Worm (Caenorhabditis elegans) whole organism, L4 larva: Measurements from ENCODE around the gene F56D6.22.
A peak's percentile ranks its signal among the peaks of the same experiment; 100 is the strongest.

Experiments used
- F44E2.7 ChIP-seq: fragments of 200-800 bp; sonication (Bioruptor generic); IDR thresholded peaks from 2 replicates; pipeline ENCODE4 v2.1.2; 2022; ENCODE audit warnings: missing genetic modification characterization, missing compliant biosample characterization
- T26A8.4 ChIP-seq: fragments of 200-800 bp; sonication (Bioruptor generic); IDR thresholded peaks from 2 replicates; pipeline ENCODE4 v1.3.6; 2022; ENCODE audit warnings: missing genetic modification characterization, missing compliant biosample characterization
- Y48G9A.11 ChIP-seq: fragments of 200-800 bp; sonication (Bioruptor generic); IDR thresholded peaks from 2 replicates; pipeline ENCODE4 v1.3.6; 2022; ENCODE audit warnings: missing genetic modification reagents, missing genetic modification characterization, missing compliant biosample characterization
- ZK337.2 ChIP-seq: fragments of 200-800 bp; sonication (Bioruptor generic); IDR thresholded peaks from 2 replicates; pipeline ENCODE4 v1.3.6; 2022; ENCODE audit warnings: missing genetic modification reagents, missing genetic modification characterization, missing compliant biosample characterization
- ama-1 ChIP-seq: fragments of 150-350 bp; optimal IDR thresholded peaks from 2 replicates; lab custom pipeline; 2014; ENCODE audit warnings: inconsistent platforms, mixed read lengths
- arid-1 ChIP-seq: fragments of 200-800 bp; sonication (Bioruptor generic); conservative IDR thresholded peaks from 2 replicates; pipeline ENCODE4 v1.3.6; 2022; ENCODE audit warnings: missing genetic modification reagents, missing genetic modification characterization, missing compliant biosample characterization
- ceh-20 ChIP-seq: fragments of 200-800 bp; sonication (Bioruptor generic); IDR thresholded peaks from 2 replicates; pipeline ENCODE4 v1.3.6; 2022; ENCODE audit warnings: missing genetic modification reagents, missing genetic modification characterization, missing compliant biosample characterization
- ceh-82 ChIP-seq: sonication (generic microtip); optimal IDR thresholded peaks from 2 replicates; lab custom pipeline; 2017; ENCODE audit warnings: missing biosample characterization, missing genetic modification characterization
- daf-16 ChIP-seq, 3 experiments: sonication (generic microtip); optimal IDR thresholded peaks; 2 replicates each; lab custom pipeline; 2016 to 2017; ENCODE audit warnings: missing genetic modification characterization in 3 of 3, missing genetic modification reagents in 3 of 3, mild to moderate bottlenecking in 2 of 3, missing compliant biosample characterization in 2 of 3, missing biosample characterization in 1 of 3, moderate library complexity in 1 of 3
- dmd-6 ChIP-seq: fragments of 200-800 bp; sonication (Bioruptor generic); IDR thresholded peaks from 2 replicates; pipeline ENCODE4 v1.3.6; 2022; ENCODE audit warnings: missing genetic modification reagents, missing genetic modification characterization, missing compliant biosample characterization
- dmd-8 ChIP-seq: fragments of 200-800 bp; sonication (Bioruptor generic); IDR thresholded peaks from 2 replicates; pipeline ENCODE4 v1.3.6; 2022; ENCODE audit warnings: missing genetic modification characterization, missing compliant biosample characterization
- dmd-9 ChIP-seq: fragments of 200-800 bp; sonication (Bioruptor generic); IDR thresholded peaks from 2 replicates; pipeline ENCODE4 v1.3.6; 2022; ENCODE audit warnings: missing genetic modification reagents, missing genetic modification characterization, missing compliant biosample characterization
- dpl-1 ChIP-seq: fragments of 150-350 bp; optimal IDR thresholded peaks from 2 replicates; lab custom pipeline; 2014; ENCODE audit warnings: missing biosample characterization, missing genetic modification reagents, missing genetic modification characterization
- duxl-1 ChIP-seq: sonication (generic microtip); optimal IDR thresholded peaks from 2 replicates; lab custom pipeline; 2016; ENCODE audit warnings: mild to moderate bottlenecking, missing genetic modification characterization, moderate library complexity, missing compliant biosample characterization; ENCODE audit not compliant: poor library complexity
- fkh-10 ChIP-seq: fragments of 150-350 bp; optimal IDR thresholded peaks from 2 replicates; lab custom pipeline; 2014; ENCODE audit warnings: missing biosample characterization, missing genetic modification reagents, missing genetic modification characterization
- gei-8 ChIP-seq: fragments of 200-800 bp; sonication (Bioruptor generic); optimal IDR thresholded peaks from 2 replicates; lab custom pipeline; 2018; ENCODE audit warnings: mild to moderate bottlenecking, missing genetic modification characterization, missing compliant biosample characterization
- hmg-1.1 ChIP-seq: fragments of 200-800 bp; sonication (Bioruptor generic); IDR thresholded peaks from 2 replicates; pipeline ENCODE4 v1.3.6; 2022; ENCODE audit warnings: missing genetic modification reagents, missing genetic modification characterization, missing compliant biosample characterization
- jun-1 ChIP-seq: fragments of 150-350 bp; optimal IDR thresholded peaks from 2 replicates; lab custom pipeline; 2014; ENCODE audit warnings: missing biosample characterization, missing genetic modification reagents, missing genetic modification characterization
- lim-7 ChIP-seq: fragments of 200-800 bp; sonication (Bioruptor generic); IDR thresholded peaks from 2 replicates; pipeline ENCODE4 v1.3.6; 2022; ENCODE audit warnings: missing genetic modification characterization, missing compliant biosample characterization
- lin-39 ChIP-seq: fragments of 150-350 bp; optimal IDR thresholded peaks from 2 replicates; lab custom pipeline; 2014; ENCODE audit warnings: missing biosample characterization, missing genetic modification reagents, missing genetic modification characterization
- lir-3 ChIP-seq: sonication (generic microtip); optimal IDR thresholded peaks from 2 replicates; lab custom pipeline; 2016; ENCODE audit warnings: mild to moderate bottlenecking, missing genetic modification characterization, missing compliant biosample characterization
- lsy-2 ChIP-seq, 2 experiments: fragments of 150-350 bp in 1 of 2; sonication (generic microtip) in 1 of 2; optimal IDR thresholded peaks; 2 replicates each; lab custom pipeline; 2014 to 2017; ENCODE audit warnings: missing biosample characterization in 2 of 2, missing genetic modification characterization in 2 of 2
- mdl-1 ChIP-seq, 2 experiments: fragments of 150-350 bp in 1 of 2; sonication (generic microtip) in 1 of 2; optimal IDR thresholded peaks; 2 replicates each; lab custom pipeline; 2014 to 2017; ENCODE audit warnings: missing biosample characterization in 2 of 2, missing genetic modification characterization in 2 of 2
- mes-2 ChIP-seq: sonication (generic microtip); optimal IDR thresholded peaks from 2 replicates; lab custom pipeline; 2016; ENCODE audit warnings: missing genotype, mild to moderate bottlenecking, missing genetic modification characterization, missing compliant biosample characterization; ENCODE audit not compliant: poor library complexity, severe bottlenecking
- nhr-11 ChIP-seq: fragments of 150-350 bp; optimal IDR thresholded peaks from 2 replicates; lab custom pipeline; 2014; ENCODE audit warnings: missing biosample characterization, missing genetic modification characterization
- nhr-25 ChIP-seq: sonication (generic microtip); optimal IDR thresholded peaks from 2 replicates; lab custom pipeline; 2017; ENCODE audit warnings: missing genetic modification characterization, mild to moderate bottlenecking, missing compliant biosample characterization, antibody characterized with exemption, moderate library complexity, borderline replicate concordance; ENCODE audit not compliant: insufficient read depth
- nhr-28 ChIP-seq: fragments of 150-350 bp; optimal IDR thresholded peaks from 2 replicates; lab custom pipeline; 2014; ENCODE audit warnings: missing biosample characterization, missing genetic modification characterization
- nhr-6 ChIP-seq: fragments of 150-350 bp; optimal IDR thresholded peaks from 2 replicates; lab custom pipeline; 2014; ENCODE audit warnings: missing biosample characterization, missing genetic modification characterization
- pha-4 ChIP-seq, 2 experiments: fragments of 150-350 bp in 1 of 2; fragments of 200-800 bp in 1 of 2; sonication (Bioruptor generic) in 1 of 2; IDR thresholded peaks in 1 of 2; optimal IDR thresholded peaks in 1 of 2; 2 replicates each; pipeline versions ENCODE4 v1.3.6 to Lab custom; 2014 to 2022; ENCODE audit warnings: missing genetic modification characterization in 2 of 2, missing genetic modification reagents in 2 of 2, missing biosample characterization in 1 of 2, missing compliant biosample characterization in 1 of 2
- php-3 ChIP-seq: fragments of 200-800 bp; sonication (Bioruptor generic); IDR thresholded peaks from 2 replicates; pipeline ENCODE4 v1.3.6; 2022; ENCODE audit warnings: missing genetic modification reagents, missing genetic modification characterization, missing compliant biosample characterization
- pqm-1 ChIP-seq: sonication (generic microtip); optimal IDR thresholded peaks from 2 replicates; lab custom pipeline; 2017; ENCODE audit warnings: missing biosample characterization, missing genetic modification characterization
- rbr-2 ChIP-seq: sonication (generic microtip); optimal IDR thresholded peaks from 2 replicates; lab custom pipeline; 2016; ENCODE audit warnings: missing genotype, missing genetic modification characterization, missing compliant biosample characterization
- set-16 ChIP-seq: fragments of 200-800 bp; sonication (Bioruptor generic); IDR thresholded peaks from 2 replicates; pipeline ENCODE4 v1.3.6; 2022; ENCODE audit warnings: missing genetic modification reagents, missing genetic modification characterization, missing compliant biosample characterization
- spr-1 ChIP-seq: sonication (generic microtip); optimal IDR thresholded peaks from 2 replicates; lab custom pipeline; 2016; ENCODE audit warnings: mild to moderate bottlenecking, missing genetic modification characterization, missing compliant biosample characterization
- tag-97 ChIP-seq: fragments of 200-800 bp; sonication (Bioruptor generic); IDR thresholded peaks from 2 replicates; pipeline ENCODE4 v1.3.6; 2022; ENCODE audit warnings: missing genetic modification characterization, missing compliant biosample characterization
- unc-39 ChIP-seq: sonication (generic microtip); optimal IDR thresholded peaks from 2 replicates; lab custom pipeline; 2017; ENCODE audit warnings: missing biosample characterization, missing genetic modification characterization
- unc-62 ChIP-seq, 3 experiments: fragments of 150-350 bp in 1 of 3; sonication (generic microtip); optimal IDR thresholded peaks in 2 of 3; peaks in 1 of 3; 1 replicate in 1 of 3; 2 replicates in 2 of 3; lab custom pipeline; 2014 to 2017; ENCODE audit warnings: missing biosample characterization in 3 of 3, missing genetic modification characterization in 3 of 3, missing genetic modification reagents in 3 of 3, missing genotype in 1 of 3
- vab-7 ChIP-seq: fragments of 200-800 bp; sonication (Bioruptor generic); IDR thresholded peaks from 2 replicates; pipeline ENCODE4 v1.3.6; 2022; ENCODE audit warnings: missing genetic modification reagents, missing genetic modification characterization, missing compliant biosample characterization
- zag-1 ChIP-seq: fragments of 150-350 bp; optimal IDR thresholded peaks from 2 replicates; lab custom pipeline; 2014; ENCODE audit warnings: missing biosample characterization, missing genetic modification characterization
- zfp-3 ChIP-seq: fragments of 200-800 bp; sonication (Bioruptor generic); conservative IDR thresholded peaks from 2 replicates; pipeline ENCODE4 v1.3.6; 2022; ENCODE audit warnings: missing genetic modification reagents, missing genetic modification characterization, missing compliant biosample characterization
- ztf-11 ChIP-seq: fragments of 150-350 bp; optimal IDR thresholded peaks from 2 replicates; lab custom pipeline; 2014; ENCODE audit warnings: missing biosample characterization, missing genetic modification characterization

Gene F56D6.22

DNA sequence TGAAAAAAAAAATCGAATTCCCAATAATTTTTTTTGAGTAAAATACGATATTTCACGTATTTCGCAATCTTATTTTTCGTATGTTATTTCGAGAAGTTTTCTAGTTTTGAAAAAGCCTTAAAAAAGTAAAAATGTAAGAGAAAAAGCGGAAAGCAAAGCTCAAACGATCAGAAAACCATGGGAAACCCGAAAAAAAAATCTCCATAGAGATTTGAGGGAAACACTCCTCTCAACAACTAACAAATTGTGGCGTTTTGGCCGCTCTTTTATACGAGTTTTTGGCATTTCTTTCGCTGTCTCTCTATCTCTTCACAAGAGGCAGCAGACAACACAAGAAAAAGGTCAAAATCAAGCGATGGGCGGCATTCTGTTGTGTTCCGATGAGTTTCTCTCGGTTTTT, 33.0 kb downstream of the F56D6.22 start (continued):
- TF ChIP-seq unc-62 (GFP tag; optimal IDR thresholded peaks at IDR 0.05 in 1 of 2; lab: Kevin White, UChicago) (no peak), unc-62 (tag; optimal IDR thresholded peaks at IDR 0.05; lab: Kevin White, UChicago) (no peak), nhr-28 (peak; percentile 67), hmg-1.1 (0 out of 2 replicates have a peak, but pooled peaks have one; percentile 27), dmd-9 (GFP tag; lab: Robert Waterston, UW) (no peak), lsy-2 (tag; optimal IDR thresholded peaks at IDR 0.05; lab: Kevin White, UChicago) (peak in 1 of 2 experiments; percentile 36), mdl-1 (tag; optimal IDR thresholded peaks at IDR 0.05; lab: Kevin White, UChicago) (peak in 1 of 2 experiments; percentile 8), nhr-11 (tag; lab: Kevin White, UChicago) (peak; percentile 14), zag-1 (tag; lab: Kevin White, UChicago) (no peak), gei-8 (GFP tag; lab: Kevin White, UChicago) (no peak), dpl-1 (peak; percentile 34), pha-4 (GFP tag; IDR thresholded peaks at IDR 0.05; lab: Robert Waterston, UW) (no peak), pha-4 (tag; optimal IDR thresholded peaks at IDR 0.05; lab: Kevin White, UChicago) (peak; percentile 7), dmd-6 (peak; percentile 64), Y48G9A.11 (GFP tag; lab: Robert Waterston, UW) (no peak), mes-2 (peak; percentile 43), ama-1 (lab: Kevin White, UChicago) (peak; percentile 97), nhr-6 (tag; lab: Kevin White, UChicago) (peak; percentile 63), nhr-25 (tag; lab: Kevin White, UChicago) (no peak), set-16 (no peak), lir-3 (tag; lab: Kevin White, UChicago) (no peak), F44E2.7 (GFP tag; lab: Robert Waterston, UW) (no peak), ceh-20 (GFP tag; lab: Robert Waterston, UW) (no peak), duxl-1 (tag; lab: Kevin White, UChicago) (no peak), ztf-11 (no peak), tag-97 (GFP tag; lab: Robert Waterston, UW) (no peak), php-3 (GFP tag; lab: Robert Waterston, UW) (no peak), T26A8.4 (0 out of 2 replicates have a peak, but pooled peaks have one; percentile 34), spr-1 (tag; lab: Kevin White, UChicago) (no peak), unc-39 (tag; lab: Kevin White, UChicago) (no peak), lim-7 (GFP tag; lab: Robert Waterston, UW) (no peak)

DNA sequence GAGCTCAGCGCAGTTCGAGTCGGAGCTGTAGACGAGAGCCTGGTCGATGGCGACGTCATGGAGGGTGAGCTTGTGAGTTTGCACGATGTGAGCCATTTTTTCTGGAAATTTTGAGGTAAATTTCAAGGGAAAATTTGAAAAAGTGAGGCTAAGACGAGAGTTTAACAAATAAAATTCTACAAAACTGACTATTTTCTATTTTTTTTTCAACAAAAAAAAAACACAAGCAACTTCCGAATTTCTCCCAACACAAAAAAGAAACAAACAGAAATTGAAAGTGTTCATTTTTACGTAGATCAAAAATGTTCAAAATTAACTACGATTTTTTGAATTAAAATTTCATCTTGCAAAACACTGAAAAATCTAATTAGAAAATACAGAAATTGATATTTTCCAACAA, 33.7 kb downstream of the F56D6.22 start, which contains the start of gene F37C4.5:
TSS of gene F37C4.5 (minus strand) at position 101 of the 400 bp plus-strand sequence.
- TF ChIP-seq ceh-82 (tag; lab: Kevin White, UChicago) (no peak), zfp-3 (GFP tag; lab: Robert Waterston, UW) (no peak), arid-1 (GFP tag; lab: Robert Waterston, UW) (no peak), vab-7 (GFP tag; lab: Robert Waterston, UW) (no peak), rbr-2 (tag; lab: Kevin White, UChicago) (no peak), lin-39 (tag; lab: Kevin White, UChicago) (no peak), lsy-2 (tag; optimal IDR thresholded peaks at IDR 0.05; lab: Kevin White, UChicago) (no peak), daf-16 (GFP tag; optimal IDR thresholded peaks at IDR 0.05; lab: Kevin White, UChicago) (no peak), daf-16 (tag; optimal IDR thresholded peaks at IDR 0.05; lab: Kevin White, UChicago) (no peak), lim-7 (GFP tag; lab: Robert Waterston, UW) (no peak), tag-97 (GFP tag; lab: Robert Waterston, UW) (no peak), dmd-8 (GFP tag; lab: Robert Waterston, UW) (no peak), fkh-10 (GFP tag; lab: Kevin White, UChicago) (no peak), ZK337.2 (no peak), jun-1 (tag; lab: Kevin White, UChicago) (no peak), pqm-1 (tag; lab: Kevin White, UChicago) (no peak)
